Fruit fly (Drosophila melanogaster) whole organism, pupa: ENCODE results near the gene CG13653.

Experiments
- CG12605 ChIP-seq: fragments of 200-800 bp; sonication (Bioruptor generic); IDR thresholded peaks from 2 replicates; pipeline ENCODE4 v1.3.6; 2022; ENCODE audit warnings: missing biosample characterization, missing genetic modification characterization
- CG15710 ChIP-seq: fragments of 200-800 bp; sonication (Bioruptor generic); optimal IDR thresholded peaks from 2 replicates; lab custom pipeline; 2018; ENCODE audit warnings: missing biosample characterization, mild to moderate bottlenecking, missing genetic modification characterization, moderate library complexity
- CG17806 ChIP-seq: fragments of 200-800 bp; sonication (Bioruptor generic); optimal IDR thresholded peaks from 2 replicates; lab custom pipeline; 2018; ENCODE audit warnings: missing biosample characterization, mild to moderate bottlenecking, missing genetic modification characterization, moderate library complexity
- CG8301 ChIP-seq: fragments of 200-800 bp; sonication (Bioruptor generic); optimal IDR thresholded peaks from 2 replicates; lab custom pipeline; 2018; ENCODE audit warnings: missing biosample characterization, mild to moderate bottlenecking, missing genetic modification characterization
- D1 ChIP-seq: fragments of 200-800 bp; sonication (Bioruptor generic); optimal IDR thresholded peaks from 2 replicates; lab custom pipeline; 2018; ENCODE audit warnings: missing biosample characterization, mild to moderate bottlenecking, missing genetic modification characterization, moderate library complexity
- EcR ChIP-seq: fragments of 200-800 bp; sonication (Bioruptor generic); optimal IDR thresholded peaks from 3 replicates; lab custom pipeline; 2019; ENCODE audit warnings: missing biosample characterization, missing genetic modification characterization, mild to moderate bottlenecking, moderate library complexity, missing genetic modification reagents
- Pif1B ChIP-seq: fragments of 200-800 bp; sonication (Bioruptor generic); optimal IDR thresholded peaks from 3 replicates; lab custom pipeline; 2016; ENCODE audit warnings: missing biosample characterization, missing genetic modification characterization
- fd96Ca ChIP-seq: fragments of 200-800 bp; sonication (Bioruptor generic); IDR thresholded peaks from 3 replicates; pipeline ENCODE4 v1.3.6; 2022; ENCODE audit warnings: missing biosample characterization, missing genetic modification characterization

DNA sequence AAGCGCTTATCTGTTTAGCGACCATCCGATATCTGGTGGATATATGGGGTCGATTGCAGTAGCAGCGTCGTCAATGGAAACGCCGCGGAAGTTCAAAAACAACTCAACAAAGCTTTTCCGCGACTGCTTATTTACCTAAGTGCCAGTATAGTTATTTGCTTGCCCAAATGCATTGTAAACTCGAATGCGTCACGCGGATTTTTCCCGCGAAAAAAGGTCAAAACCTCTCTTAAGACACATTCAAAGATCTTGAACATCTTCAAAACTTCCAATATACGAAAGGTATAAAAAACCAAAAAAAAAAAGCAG is 13.4 kb downstream of the CG13653 start:
- no peak for TF ChIP-seq D1 (tag; lab: Kevin White, UChicago)
- no peak for TF ChIP-seq CG15710 (tag; lab: Kevin White, UChicago)
- TF ChIP-seq CG12605 (GFP tag; lab: Robert Waterston, UW): no peak
- TF ChIP-seq EcR (GFP tag; lab: Kevin White, UChicago): no peak
- TF ChIP-seq CG8301: no peak
- TF ChIP-seq fd96Ca: no peak
- no peak for TF ChIP-seq CG17806 (tag; lab: Kevin White, UChicago)
- TF ChIP-seq Pif1B: no peak
